Worm (Caenorhabditis elegans): ENCODE results near the gene R13A5.10.

DNA sequence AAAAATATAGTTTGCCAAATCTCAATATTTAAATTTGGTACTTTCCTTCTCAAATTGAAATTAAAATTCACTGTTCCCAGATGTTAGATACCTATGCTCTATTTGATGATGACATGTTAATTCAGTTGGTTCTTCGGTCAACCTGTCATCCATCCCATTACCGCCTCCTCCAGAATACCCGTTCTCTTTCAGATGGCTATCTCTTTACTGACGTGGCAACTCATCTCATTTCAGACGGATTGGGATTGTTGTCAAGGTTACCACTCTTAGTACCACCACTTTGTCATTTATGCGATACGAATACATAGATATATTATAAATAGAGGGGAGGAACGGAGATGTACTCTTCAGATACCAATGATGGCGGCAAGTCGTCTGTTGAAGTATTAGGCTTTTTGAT, 38.6 kb upstream of the R13A5.10 start:
- TF ChIP-seq blmp-1 (tag; optimal IDR thresholded peaks at IDR 0.05; ENCODE audit: insufficient read depth) (no peak), unc-39 (tag; optimal IDR thresholded peaks at IDR 0.05) (no peak), crh-2 (tag; optimal IDR thresholded peaks at IDR 0.05) (no peak), nhr-10 (tag; optimal IDR thresholded peaks at IDR 0.05) (no peak), nhr-77 (tag; optimal IDR thresholded peaks at IDR 0.05) (no peak), skn-1 (tag; optimal IDR thresholded peaks at IDR 0.05) (no peak), nhr-12 (tag; optimal IDR thresholded peaks at IDR 0.05) (no peak), nhr-6 (tag; optimal IDR thresholded peaks at IDR 0.05) (no peak), R02D3.7 (tag; optimal IDR thresholded peaks at IDR 0.05) (no peak), lin-39 (tag; optimal IDR thresholded peaks at IDR 0.05) (no peak), mbf-1 (tag; optimal IDR thresholded peaks at IDR 0.05) (no peak), ZK546.5 (tag; optimal IDR thresholded peaks at IDR 0.05) (no peak)
